Fruit fly (Drosophila melanogaster): Measurements from ENCODE around the gene eIF4H2.

eIF4H2 gene

dm6 chr3R:30734576-30734975 is 8.7 kb downstream of the eIF4H2 start:
- TF ChIP-seq br (GFP tag; optimal IDR thresholded peaks at IDR 0.05) = no peak
- no peak for TF ChIP-seq jim (GFP tag; optimal IDR thresholded peaks at IDR 0.05)
- TF ChIP-seq HLH106 (tag; optimal IDR thresholded peaks at IDR 0.05) = no peak
- no peak for TF ChIP-seq Abd-B (GFP tag; optimal IDR thresholded peaks at IDR 0.05)
- no peak for TF ChIP-seq Hr83 (GFP tag; optimal IDR thresholded peaks at IDR 0.05; ENCODE audit: poor library complexity, severe bottlenecking)
- no peak for TF ChIP-seq sv (GFP tag; optimal IDR thresholded peaks at IDR 0.05)
- no peak for TF ChIP-seq lola (GFP tag; optimal IDR thresholded peaks at IDR 0.05)
- TF ChIP-seq fru (GFP tag; optimal IDR thresholded peaks at IDR 0.05) = no peak
- no peak for TF ChIP-seq CG9705 (GFP tag; optimal IDR thresholded peaks at IDR 0.05)

- TF ChIP-seq GATAd (GFP tag; optimal IDR thresholded peaks at IDR 0.05) = no peak
- no peak for TF ChIP-seq jim (GFP tag; optimal IDR thresholded peaks at IDR 0.05)
- no peak for TF ChIP-seq N (GFP tag; optimal IDR thresholded peaks at IDR 0.05)
- TF ChIP-seq HLH106 (tag; optimal IDR thresholded peaks at IDR 0.05) = no peak
- TF ChIP-seq Hnf4 (GFP tag; optimal IDR thresholded peaks at IDR 0.05) = no peak
- TF ChIP-seq sv (GFP tag; optimal IDR thresholded peaks at IDR 0.05) = no peak
Observed at dm6 chr3R:30735047-30735446, 9.2 kb downstream of the eIF4H2 start.

dm6 chr3R:30741371-30741770 is 15.5 kb downstream of the eIF4H2 start:
- TF ChIP-seq rgr (GFP tag; optimal IDR thresholded peaks at IDR 0.05) = no peak
- TF ChIP-seq OdsH (GFP tag; optimal IDR thresholded peaks at IDR 0.05) = no peak
- no peak for TF ChIP-seq Abd-B (GFP tag; optimal IDR thresholded peaks at IDR 0.05)
- no peak for TF ChIP-seq jim (GFP tag; optimal IDR thresholded peaks at IDR 0.05)
- no peak for TF ChIP-seq Hr83 (GFP tag; optimal IDR thresholded peaks at IDR 0.05; ENCODE audit: poor library complexity, severe bottlenecking)
- TF ChIP-seq h (GFP tag; optimal IDR thresholded peaks at IDR 0.05) = no peak
- no peak for TF ChIP-seq CrebA (GFP tag; optimal IDR thresholded peaks at IDR 0.05; ENCODE audit: borderline replicate concordance)
- TF ChIP-seq woc (GFP tag; optimal IDR thresholded peaks at IDR 0.05) = no peak
- no peak for TF ChIP-seq Mio (GFP tag; optimal IDR thresholded peaks at IDR 0.05)
- TF ChIP-seq Dif (GFP tag; optimal IDR thresholded peaks at IDR 0.05; ENCODE audit: partially characterized antibody) = no peak
- TF ChIP-seq brk (GFP tag; optimal IDR thresholded peaks at IDR 0.05) = no peak
- TF ChIP-seq dmrt93B (GFP tag; optimal IDR thresholded peaks at IDR 0.05) = no peak
- no peak for TF ChIP-seq psq (GFP tag; optimal IDR thresholded peaks at IDR 0.05)
- TF ChIP-seq CG32264 (GFP tag; optimal IDR thresholded peaks at IDR 0.05) = no peak
- TF ChIP-seq CG9705 (GFP tag; optimal IDR thresholded peaks at IDR 0.05) = no peak
- no peak for TF ChIP-seq foxo (GFP tag; optimal IDR thresholded peaks at IDR 0.05)
- TF ChIP-seq lola (GFP tag; optimal IDR thresholded peaks at IDR 0.05) = no peak
- TF ChIP-seq Vsx2 (GFP tag; optimal IDR thresholded peaks at IDR 0.05; ENCODE audit: partially characterized antibody) = no peak
- no peak for TF ChIP-seq Rel (GFP tag; optimal IDR thresholded peaks at IDR 0.05)
- no peak for TF ChIP-seq Rel (tag; optimal IDR thresholded peaks at IDR 0.05)

- TF ChIP-seq sage (GFP tag; optimal IDR thresholded peaks at IDR 0.05) = no peak
- no peak for TF ChIP-seq Hr83 (GFP tag; optimal IDR thresholded peaks at IDR 0.05; ENCODE audit: poor library complexity, severe bottlenecking)
- TF ChIP-seq Jra (GFP tag; optimal IDR thresholded peaks at IDR 0.05) = no peak
- no peak for TF ChIP-seq sv (GFP tag; optimal IDR thresholded peaks at IDR 0.05)
- no peak for TF ChIP-seq br (GFP tag; optimal IDR thresholded peaks at IDR 0.05)
- TF ChIP-seq brk (GFP tag; optimal IDR thresholded peaks at IDR 0.05) = no peak
- no peak for TF ChIP-seq h (GFP tag; optimal IDR thresholded peaks at IDR 0.05)
- no peak for TF ChIP-seq CG32264 (GFP tag; optimal IDR thresholded peaks at IDR 0.05)
- TF ChIP-seq HLH106 (tag; optimal IDR thresholded peaks at IDR 0.05) = no peak
- TF ChIP-seq N (GFP tag; optimal IDR thresholded peaks at IDR 0.05) = no peak
- TF ChIP-seq usp (GFP tag; optimal IDR thresholded peaks at IDR 0.05) = no peak
- no peak for TF ChIP-seq Mio (GFP tag; optimal IDR thresholded peaks at IDR 0.05)
Observed at dm6 chr3R:30742580-30742979, 16.7 kb downstream of the eIF4H2 start, which contains the start of gene CG15543. TSS of gene CG15543 (plus strand) at chr3R:30742880.

- no peak for TF ChIP-seq lola (GFP tag; optimal IDR thresholded peaks at IDR 0.05)
- TF ChIP-seq Vsx2 (GFP tag; optimal IDR thresholded peaks at IDR 0.05; ENCODE audit: partially characterized antibody) = no peak
- no peak for TF ChIP-seq pan (optimal IDR thresholded peaks at IDR 0.05)
Observed at dm6 chr3R:30745104-30745503, 19.2 kb downstream of the eIF4H2 start, which contains the start of gene Npc2g. TSS of gene Npc2g (minus strand) at chr3R:30745263.

Measured in whole organism, wandering third instar larva.